Worm (Caenorhabditis elegans) whole organism, young adult: ENCODE results near the gene wah-1.

Experiments
- B0019.2 ChIP-seq: fragments of 200-800 bp; sonication (Bioruptor generic); conservative IDR thresholded peaks from 2 replicates; pipeline ENCODE4 v1.3.6; 2022; ENCODE audit warnings: missing genetic modification reagents, missing genetic modification characterization, missing compliant biosample characterization
- B0261.1 ChIP-seq: sonication (generic microtip); optimal IDR thresholded peaks from 2 replicates; lab custom pipeline; 2016; ENCODE audit warnings: mild to moderate bottlenecking, missing genetic modification characterization, moderate library complexity, missing compliant biosample characterization
- B0336.3 ChIP-seq: fragments of 200-800 bp; sonication (Bioruptor generic); IDR thresholded peaks from 2 replicates; pipeline ENCODE4 v1.3.6; 2022; ENCODE audit warnings: missing genetic modification characterization, missing compliant biosample characterization
- F22D6.2 ChIP-seq: sonication (generic microtip); optimal IDR thresholded peaks from 2 replicates; lab custom pipeline; 2016; ENCODE audit warnings: mild to moderate bottlenecking, missing genetic modification characterization, missing compliant biosample characterization
- F33H1.4 ChIP-seq: fragments of 200-800 bp; sonication (Bioruptor generic); IDR thresholded peaks from 2 replicates; pipeline ENCODE4 v1.3.6; 2022; ENCODE audit warnings: missing genetic modification reagents, missing genetic modification characterization, missing compliant biosample characterization
- F49E8.2 ChIP-seq: sonication (generic microtip); optimal IDR thresholded peaks from 3 replicates; lab custom pipeline; 2017; ENCODE audit warnings: missing genetic modification characterization, mild to moderate bottlenecking, missing compliant biosample characterization, antibody characterized with exemption, moderate library complexity; ENCODE audit not compliant: insufficient read depth
- F52B5.7 ChIP-seq: sonication (generic microtip); optimal IDR thresholded peaks from 2 replicates; lab custom pipeline; 2016; ENCODE audit warnings: mild to moderate bottlenecking, missing genetic modification characterization, missing compliant biosample characterization
- K11D2.4 ChIP-seq: fragments of 200-800 bp; sonication (Bioruptor generic); IDR thresholded peaks from 2 replicates; pipeline ENCODE4 v1.3.6; 2022; ENCODE audit warnings: missing genetic modification reagents, missing genetic modification characterization, missing compliant biosample characterization
- Y79H2A.3 ChIP-seq: fragments of 200-800 bp; sonication (Bioruptor generic); conservative IDR thresholded peaks from 2 replicates; pipeline ENCODE4 v1.3.6; 2022; ENCODE audit warnings: missing genetic modification reagents, missing genetic modification characterization, missing compliant biosample characterization
- Y95B8A.8 ChIP-seq: fragments of 200-800 bp; sonication (Bioruptor generic); IDR thresholded peaks from 2 replicates; pipeline ENCODE4 v1.3.6; 2022; ENCODE audit warnings: missing genetic modification reagents, missing genetic modification characterization, missing compliant biosample characterization
- attf-5 ChIP-seq: fragments of 200-800 bp; sonication (Bioruptor generic); optimal IDR thresholded peaks from 2 replicates; lab custom pipeline; 2018; ENCODE audit warnings: mild to moderate bottlenecking, missing genetic modification characterization, missing compliant biosample characterization
- attf-6 ChIP-seq: fragments of 200-800 bp; sonication (Bioruptor generic); IDR thresholded peaks from 2 replicates; pipeline ENCODE4 v1.3.6; 2022; ENCODE audit warnings: missing genetic modification reagents, missing genetic modification characterization, missing compliant biosample characterization
- bed-2 ChIP-seq: fragments of 200-800 bp; sonication (Bioruptor generic); IDR thresholded peaks from 2 replicates; pipeline ENCODE4 v1.3.6; 2022; ENCODE audit warnings: missing genetic modification reagents, missing genetic modification characterization, missing compliant biosample characterization
- ccch-3 ChIP-seq: fragments of 200-800 bp; sonication (Bioruptor generic); optimal IDR thresholded peaks from 2 replicates; lab custom pipeline; 2018; ENCODE audit warnings: mild to moderate bottlenecking, missing genetic modification characterization, missing compliant biosample characterization
- ceh-100 ChIP-seq: fragments of 200-800 bp; sonication (Bioruptor generic); IDR thresholded peaks from 2 replicates; pipeline ENCODE4 v1.3.6; 2022; ENCODE audit warnings: missing genetic modification reagents, missing genetic modification characterization, missing compliant biosample characterization
- ceh-27 ChIP-seq: fragments of 200-800 bp; sonication (Bioruptor generic); optimal IDR thresholded peaks from 2 replicates; lab custom pipeline; 2018; ENCODE audit warnings: mild to moderate bottlenecking, missing genetic modification characterization, moderate library complexity, missing compliant biosample characterization
- ceh-40 ChIP-seq: fragments of 200-800 bp; sonication (Bioruptor generic); IDR thresholded peaks from 2 replicates; pipeline ENCODE4 v1.3.6; 2022; ENCODE audit warnings: missing genetic modification characterization, missing compliant biosample characterization
- chd-7 ChIP-seq: sonication (generic microtip); optimal IDR thresholded peaks from 2 replicates; lab custom pipeline; 2016; ENCODE audit warnings: mild to moderate bottlenecking, missing genetic modification characterization, moderate library complexity, missing compliant biosample characterization
- die-1 ChIP-seq: sonication (generic microtip); optimal IDR thresholded peaks from 2 replicates; lab custom pipeline; 2016; ENCODE audit warnings: missing genotype, mild to moderate bottlenecking, missing genetic modification characterization, missing compliant biosample characterization
- efl-1 ChIP-seq: fragments of 150-350 bp; optimal IDR thresholded peaks from 2 replicates; lab custom pipeline; 2014; ENCODE audit warnings: missing biosample characterization, missing genetic modification reagents, missing genetic modification characterization
- egl-18 ChIP-seq: fragments of 200-800 bp; sonication (Bioruptor generic); IDR thresholded peaks from 2 replicates; pipeline ENCODE4 v1.3.6; 2022; ENCODE audit warnings: missing genetic modification reagents, missing genetic modification characterization, missing compliant biosample characterization
- egrh-3 ChIP-seq: fragments of 200-800 bp; sonication (Bioruptor generic); IDR thresholded peaks from 2 replicates; pipeline ENCODE4 v1.3.6; 2022; ENCODE audit warnings: missing genetic modification reagents, missing genetic modification characterization, missing compliant biosample characterization
- ekl-4 ChIP-seq: fragments of 200-800 bp; sonication (Bioruptor generic); IDR thresholded peaks from 2 replicates; pipeline ENCODE4 v1.3.6; 2022; ENCODE audit warnings: missing genetic modification reagents, missing genetic modification characterization, missing compliant biosample characterization
- fkh-3 ChIP-seq: sonication (generic microtip); optimal IDR thresholded peaks from 2 replicates; lab custom pipeline; 2016; ENCODE audit warnings: mild to moderate bottlenecking, missing genetic modification characterization, missing compliant biosample characterization
- hlh-12 ChIP-seq: sonication (generic microtip); optimal IDR thresholded peaks from 2 replicates; lab custom pipeline; 2016; ENCODE audit warnings: missing genetic modification characterization, missing compliant biosample characterization
- hlh-26 ChIP-seq: fragments of 200-800 bp; sonication (Bioruptor generic); conservative IDR thresholded peaks from 2 replicates; pipeline ENCODE4 v1.3.6; 2022; ENCODE audit warnings: missing genetic modification reagents, missing genetic modification characterization, missing compliant biosample characterization
- hmg-1.2 ChIP-seq: fragments of 200-800 bp; sonication (Bioruptor generic); IDR thresholded peaks from 2 replicates; pipeline ENCODE4 v1.3.6; 2022; ENCODE audit warnings: missing genetic modification reagents, missing genetic modification characterization, missing compliant biosample characterization
- lag-1 ChIP-seq: fragments of 200-800 bp; sonication (Bioruptor generic); IDR thresholded peaks from 2 replicates; pipeline ENCODE4 v1.3.6; 2022; ENCODE audit warnings: missing genetic modification reagents, missing genetic modification characterization, missing compliant biosample characterization
- let-607 ChIP-seq, 2 experiments: fragments of 200-800 bp in 1 of 2; sonication (Bioruptor generic) in 1 of 2; sonication (generic microtip) in 1 of 2; optimal IDR thresholded peaks; 2 replicates each; lab custom pipeline; 2016 to 2018; ENCODE audit warnings: mild to moderate bottlenecking in 2 of 2, missing compliant biosample characterization in 2 of 2, missing genetic modification characterization in 2 of 2, moderate library complexity in 2 of 2, missing genotype in 1 of 2
- lsl-1 ChIP-seq: fragments of 200-800 bp; sonication (Bioruptor generic); optimal IDR thresholded peaks from 2 replicates; lab custom pipeline; 2018; ENCODE audit warnings: mild to moderate bottlenecking, missing genetic modification characterization, moderate library complexity, missing compliant biosample characterization
- madf-3 ChIP-seq: fragments of 200-800 bp; sonication (Bioruptor generic); IDR thresholded peaks from 2 replicates; pipeline ENCODE4 v1.3.6; 2022; ENCODE audit warnings: missing genetic modification reagents, missing genetic modification characterization, missing compliant biosample characterization
- mcd-1 ChIP-seq: fragments of 200-800 bp; sonication (Bioruptor generic); IDR thresholded peaks from 2 replicates; pipeline ENCODE4 v1.3.6; 2022; ENCODE audit warnings: missing genetic modification reagents, missing genetic modification characterization, missing compliant biosample characterization
- nfya-2 ChIP-seq: fragments of 200-800 bp; sonication (Bioruptor generic); IDR thresholded peaks from 2 replicates; pipeline ENCODE4 v1.3.6; 2022; ENCODE audit warnings: missing genetic modification reagents, missing genetic modification characterization, missing compliant biosample characterization
- nfyb-1 ChIP-seq: fragments of 200-800 bp; sonication (Bioruptor generic); IDR thresholded peaks from 2 replicates; pipeline ENCODE4 v1.3.6; 2022; ENCODE audit warnings: missing genetic modification reagents, missing genetic modification characterization, missing compliant biosample characterization
- nhr-80 ChIP-seq: sonication (generic microtip); optimal IDR thresholded peaks from 2 replicates; lab custom pipeline; 2016; ENCODE audit warnings: missing genetic modification characterization, missing compliant biosample characterization
- pbrm-1 ChIP-seq: fragments of 200-800 bp; sonication (Bioruptor generic); IDR thresholded peaks from 2 replicates; pipeline ENCODE4 v1.3.6; 2022; ENCODE audit warnings: missing genetic modification reagents, missing genetic modification characterization, missing compliant biosample characterization
- rec-8 ChIP-seq, 2 experiments: sonication (generic microtip); optimal IDR thresholded peaks; 2 replicates each; lab custom pipeline; 2016; ENCODE audit warnings: mild to moderate bottlenecking in 2 of 2, missing genetic modification characterization in 2 of 2, missing genetic modification reagents in 2 of 2, missing genotype in 2 of 2, missing biosample characterization in 1 of 2, missing compliant biosample characterization in 1 of 2, moderate library complexity in 1 of 2
- snpc-1.1 ChIP-seq: sonication (generic microtip); optimal IDR thresholded peaks from 2 replicates; lab custom pipeline; 2017; ENCODE audit warnings: missing genetic modification characterization, mild to moderate bottlenecking, missing compliant biosample characterization, antibody characterized with exemption, moderate library complexity, missing genotype, missing genetic modification reagents; ENCODE audit not compliant: insufficient read depth
- snpc-3.4 ChIP-seq: sonication (generic microtip); optimal IDR thresholded peaks from 2 replicates; lab custom pipeline; 2017; ENCODE audit warnings: missing genetic modification characterization, mild to moderate bottlenecking, missing compliant biosample characterization, antibody characterized with exemption, moderate library complexity, missing genotype, missing genetic modification reagents
- tbx-9 ChIP-seq: sonication (generic microtip); optimal IDR thresholded peaks from 2 replicates; lab custom pipeline; 2016; ENCODE audit warnings: borderline replicate concordance, missing genetic modification characterization, inconsistent platforms, missing compliant biosample characterization
- unc-130 ChIP-seq: sonication (generic microtip); optimal IDR thresholded peaks from 2 replicates; lab custom pipeline; 2016; ENCODE audit warnings: missing genetic modification reagents, missing genetic modification characterization, missing compliant biosample characterization
- zfh-2 ChIP-seq: fragments of 200-800 bp; sonication (Bioruptor generic); conservative IDR thresholded peaks from 2 replicates; pipeline ENCODE4 v1.3.6; 2022; ENCODE audit warnings: missing genetic modification reagents, missing genetic modification characterization, missing compliant biosample characterization

Gene wah-1

ce11 chrIII:11989823-11990222 is at the start of gene wah-1:
Gene wah-1 (plus strand): TSS chrIII:11990167.
- TF ChIP-seq attf-5 (GFP tag; lab: Kevin White, UChicago) (peak; percentile 71), B0261.1 (no peak), hmg-1.2 (peak; percentile 77), mcd-1 (GFP tag; lab: Robert Waterston, UW) (0 out of 2 replicates have a peak, but pooled peaks have one; percentile 28), rec-8 (tag; optimal IDR thresholded peaks at IDR 0.05; lab: Kevin White, UChicago) (no peak), nhr-80 (tag; lab: Kevin White, UChicago) (peak; percentile 16)

ce11 chrIII:11942664-11943063 is 47.3 kb upstream of the wah-1 start:
- TF ChIP-seq nfya-2 (GFP tag; lab: Robert Waterston, UW): no peak
- TF ChIP-seq unc-130 (GFP tag; lab: Kevin White, UChicago): no peak
- no peak for TF ChIP-seq hlh-26
- 0 out of 2 replicates have a peak, but pooled peaks have one; percentile 9 for TF ChIP-seq hmg-1.2
- TF ChIP-seq egl-18 (GFP tag; lab: Robert Waterston, UW): no peak
- 0 out of 2 replicates have a peak, but pooled peaks have one; percentile 47 for TF ChIP-seq nfyb-1 (GFP tag; lab: Robert Waterston, UW)

- TF ChIP-seq ceh-100 (GFP tag; lab: Robert Waterston, UW) (peak; percentile 57; the same call in 1 of the 2 replicates), B0019.2 (GFP tag; lab: Robert Waterston, UW) (0 out of 2 replicates have a peak, but pooled peaks have one; percentile 43), let-607 (tag; optimal IDR thresholded peaks at IDR 0.05; lab: Kevin White, UChicago) (peak in 1 of 2 experiments; percentile 78), pbrm-1 (peak; percentile 72), Y79H2A.3 (GFP tag; lab: Robert Waterston, UW) (no peak), madf-3 (GFP tag; lab: Robert Waterston, UW) (0 out of 2 replicates have a peak, but pooled peaks have one; percentile 69), ekl-4 (GFP tag; lab: Robert Waterston, UW) (peak; percentile 41; the same call in 1 of the 2 replicates), attf-6 (GFP tag; lab: Robert Waterston, UW) (0 out of 2 replicates have a peak, but pooled peaks have one; percentile 34), ceh-40 (GFP tag; lab: Robert Waterston, UW) (0 out of 2 replicates have a peak, but pooled peaks have one; percentile 24), unc-130 (GFP tag; lab: Kevin White, UChicago) (peak; percentile 91), snpc-3.4 (tag; lab: Kevin White, UChicago) (peak; percentile 58), tbx-9 (no peak), K11D2.4 (GFP tag; lab: Robert Waterston, UW) (peak; percentile 77), lag-1 (GFP tag; lab: Robert Waterston, UW) (0 out of 2 replicates have a peak, but pooled peaks have one; percentile 54), ceh-27 (GFP tag; lab: Kevin White, UChicago) (peak; percentile 77), die-1 (tag; lab: Kevin White, UChicago) (no peak), fkh-3 (tag; lab: Kevin White, UChicago) (no peak), F49E8.2 (tag; lab: Kevin White, UChicago) (peak; percentile 39), F52B5.7 (tag; lab: Kevin White, UChicago) (peak; percentile 5), B0336.3 (GFP tag; lab: Robert Waterston, UW) (peak; percentile 80), chd-7 (peak; percentile 46), rec-8 (tag; optimal IDR thresholded peaks at IDR 0.05; lab: Kevin White, UChicago) (peak in 1 of 2 experiments; percentile 71), egl-18 (GFP tag; lab: Robert Waterston, UW) (0 out of 2 replicates have a peak, but pooled peaks have one; percentile 57), F22D6.2 (tag; lab: Kevin White, UChicago) (peak; percentile 49), hlh-12 (tag; lab: Kevin White, UChicago) (no peak), zfh-2 (GFP tag; lab: Robert Waterston, UW) (peak; percentile 58; the same call in 1 of the 2 replicates), F33H1.4 (GFP tag; lab: Robert Waterston, UW) (peak; percentile 66), ccch-3 (GFP tag; lab: Kevin White, UChicago) (peak; percentile 77), bed-2 (peak; percentile 35; the same call in 1 of the 2 replicates), lsl-1 (GFP tag; lab: Kevin White, UChicago) (peak; percentile 49), snpc-1.1 (tag; lab: Kevin White, UChicago) (no peak), Y95B8A.8 (GFP tag; lab: Robert Waterston, UW) (no peak), efl-1 (peak; percentile 12), egrh-3 (0 out of 2 replicates have a peak, but pooled peaks have one; percentile 17)
Measured at ce11 chrIII:11946062-11946749, 43.8 kb upstream of the wah-1 start.
